Worm (Caenorhabditis elegans) whole organism, L4 larva: ENCODE measurements around the gene srz-75.

Source experiments
- Y105C5A.15 ChIP-seq: fragments of 200-800 bp; sonication (Bioruptor generic); IDR thresholded peaks from 2 replicates; pipeline ENCODE4 v1.3.6; 2022; ENCODE audit warnings: missing genetic modification characterization, missing compliant biosample characterization
- Y5F2A.4 ChIP-seq: fragments of 200-800 bp; sonication (Bioruptor generic); optimal IDR thresholded peaks from 2 replicates; lab custom pipeline; 2018; ENCODE audit warnings: mild to moderate bottlenecking, missing genetic modification characterization, missing compliant biosample characterization
- Y75B8A.6 ChIP-seq: fragments of 200-800 bp; sonication (Bioruptor generic); IDR thresholded peaks from 2 replicates; pipeline ENCODE4 v1.3.6; 2022; ENCODE audit warnings: missing genetic modification reagents, missing genetic modification characterization, missing compliant biosample characterization
- aha-1 ChIP-seq: fragments of 150-350 bp; peaks from one replicate; lab custom pipeline; 2014; ENCODE audit warnings: missing biosample characterization, missing genetic modification characterization
- aly-2 ChIP-seq: sonication (generic microtip); optimal IDR thresholded peaks from 2 replicates; lab custom pipeline; 2018; ENCODE audit warnings: missing biosample characterization, missing genetic modification characterization
- attf-4 ChIP-seq: sonication (generic microtip); optimal IDR thresholded peaks from 3 replicates; lab custom pipeline; 2017; ENCODE audit warnings: missing biosample characterization, missing genetic modification characterization
- ceh-28 ChIP-seq: fragments of 150-350 bp; optimal IDR thresholded peaks from 2 replicates; lab custom pipeline; 2014; ENCODE audit warnings: missing biosample characterization, missing genetic modification reagents, missing genetic modification characterization
- daf-8 ChIP-seq: fragments of 200-800 bp; sonication (Bioruptor generic); IDR thresholded peaks from 2 replicates; pipeline ENCODE4 v1.3.6; 2022; ENCODE audit warnings: missing genetic modification characterization, missing compliant biosample characterization
- hlh-30 ChIP-seq: sonication (generic microtip); optimal IDR thresholded peaks from 2 replicates; lab custom pipeline; 2017; ENCODE audit warnings: antibody characterized with exemption, mild to moderate bottlenecking, missing genetic modification characterization, missing compliant biosample characterization; ENCODE audit not compliant: insufficient read depth
- lin-29 ChIP-seq: fragments of 200-800 bp; sonication (Bioruptor generic); IDR thresholded peaks from 2 replicates; pipeline ENCODE4 v1.3.6; 2022; ENCODE audit warnings: missing genetic modification reagents, missing genetic modification characterization, missing compliant biosample characterization
- mxl-2 ChIP-seq: fragments of 200-800 bp; sonication (Bioruptor generic); conservative IDR thresholded peaks from 2 replicates; pipeline ENCODE4 v1.3.6; 2022; ENCODE audit warnings: missing genetic modification reagents, missing genetic modification characterization, missing compliant biosample characterization
- nhr-48 ChIP-seq: sonication (generic microtip); optimal IDR thresholded peaks from 2 replicates; lab custom pipeline; 2016; ENCODE audit warnings: mild to moderate bottlenecking, missing genetic modification characterization, missing compliant biosample characterization
- set-16 ChIP-seq: fragments of 200-800 bp; sonication (Bioruptor generic); IDR thresholded peaks from 2 replicates; pipeline ENCODE4 v1.3.6; 2022; ENCODE audit warnings: missing genetic modification reagents, missing genetic modification characterization, missing compliant biosample characterization
- snpc-1.2 ChIP-seq: fragments of 200-800 bp; sonication (Bioruptor generic); IDR thresholded peaks from 2 replicates; pipeline ENCODE4 v1.3.6; 2022; ENCODE audit warnings: missing genetic modification reagents, missing genetic modification characterization, missing compliant biosample characterization
- unc-130 ChIP-seq: sonication (generic microtip); optimal IDR thresholded peaks from 2 replicates; lab custom pipeline; 2016; ENCODE audit warnings: missing genetic modification reagents, missing genetic modification characterization, missing compliant biosample characterization
- unc-62 ChIP-seq, 3 experiments: fragments of 150-350 bp in 1 of 3; sonication (generic microtip); optimal IDR thresholded peaks in 2 of 3; peaks in 1 of 3; 1 replicate in 1 of 3; 2 replicates in 2 of 3; lab custom pipeline; 2014 to 2017; ENCODE audit warnings: missing biosample characterization in 3 of 3, missing genetic modification characterization in 3 of 3, missing genetic modification reagents in 3 of 3, missing genotype in 1 of 3

Gene srz-75

DNA sequence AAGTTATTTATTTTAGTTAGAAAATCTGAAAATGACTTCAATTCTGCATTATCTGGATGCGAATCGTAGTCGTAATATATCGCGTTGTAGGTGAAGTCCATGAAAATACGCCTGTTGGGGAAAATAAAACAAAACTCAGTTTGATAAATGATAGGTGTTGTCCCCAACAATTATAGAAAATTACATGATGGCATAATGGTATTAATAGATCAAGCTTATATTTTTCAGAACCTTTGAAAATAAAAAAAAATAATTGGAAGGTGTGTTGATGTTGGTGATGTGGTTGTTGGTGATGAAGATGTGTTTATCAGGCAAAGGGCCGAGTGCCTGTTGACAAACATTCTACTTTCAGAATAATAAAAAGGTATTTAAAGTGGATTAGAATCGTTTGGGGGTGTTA lies 52.1 kb downstream of the srz-75 start, which contains the start of gene srw-61:
TSS of gene srw-61 (minus strand) at position 101 of the 400 bp plus-strand sequence.
- no peak for TF ChIP-seq unc-130 (GFP tag; lab: Kevin White, UChicago)
- TF ChIP-seq aly-2 = no peak
- no peak for TF ChIP-seq lin-29
- TF ChIP-seq Y105C5A.15 (GFP tag; lab: Robert Waterston, UW) = no peak
- TF ChIP-seq Y75B8A.6 (GFP tag; lab: Robert Waterston, UW) = no peak
- no peak for TF ChIP-seq hlh-30
- no peak for TF ChIP-seq daf-8 (GFP tag; lab: Robert Waterston, UW)
- no peak for TF ChIP-seq ceh-28
- no peak for TF ChIP-seq nhr-48 (tag; lab: Kevin White, UChicago)
- TF ChIP-seq set-16 (GFP tag; lab: Robert Waterston, UW) = no peak
- TF ChIP-seq unc-62 (GFP tag; optimal IDR thresholded peaks at IDR 0.05 in 1 of 2; lab: Kevin White, UChicago) = no peak
- no peak for TF ChIP-seq unc-62 (tag; optimal IDR thresholded peaks at IDR 0.05; lab: Kevin White, UChicago)
- no peak for TF ChIP-seq attf-4 (tag; lab: Kevin White, UChicago)
- TF ChIP-seq mxl-2 (GFP tag; lab: Robert Waterston, UW) = no peak
- no peak for TF ChIP-seq Y5F2A.4 (GFP tag; lab: Kevin White, UChicago)
- TF ChIP-seq aha-1 = no peak

ce11 chrIV:16236827-16237226 lies 53.8 kb downstream of the srz-75 start:
- TF ChIP-seq attf-4 (tag; lab: Kevin White, UChicago) = no peak
- peak; percentile 64 for TF ChIP-seq snpc-1.2 (GFP tag; lab: Robert Waterston, UW)
